Worm (Caenorhabditis elegans): ENCODE measurements around the gene clec-127.

- TF ChIP-seq ama-1 (optimal IDR thresholded peaks at IDR 0.05) (no peak), hmbx-1 (tag; optimal IDR thresholded peaks at IDR 0.05) (no peak), tbx-37 (GFP tag; conservative IDR thresholded peaks at IDR 0.05) (no peak), scrt-1 (GFP tag; IDR thresholded peaks at IDR 0.05) (no peak), tra-4 (tag; optimal IDR thresholded peaks at IDR 0.05) (no peak), B0310.2 (tag; optimal IDR thresholded peaks at IDR 0.05) (no peak), flt-1 (GFP tag; IDR thresholded peaks at IDR 0.05) (no peak), hmg-4 (GFP tag; optimal IDR thresholded peaks at IDR 0.05) (no peak), aly-1 (tag; optimal IDR thresholded peaks at IDR 0.05) (no peak), ceh-36 (tag; optimal IDR thresholded peaks at IDR 0.05) (no peak), pes-1 (GFP tag; IDR thresholded peaks at IDR 0.05) (no peak), hnd-1 (tag; optimal IDR thresholded peaks at IDR 0.05) (no peak), sea-1 (GFP tag; conservative IDR thresholded peaks at IDR 0.05) (no peak)
These were observed 26.3 kb upstream of the clec-127 start, which contains the start of gene Y49F6A.12 for ce11 chrII:3595339-3595738.
